Fruit fly (Drosophila melanogaster) whole organism, embryonic: ENCODE data around the gene Trl.

Source experiments
- Adf1 ChIP-seq: fragments of 200-800 bp; sonication (Bioruptor generic); IDR thresholded peaks from 2 replicates; pipeline ENCODE4 v1.3.6; 2022; ENCODE audit warnings: missing biosample characterization, missing genetic modification characterization
- CG10565 ChIP-seq: fragments of 200-800 bp; sonication (Bioruptor generic); optimal IDR thresholded peaks from 3 replicates; lab custom pipeline; 2016; ENCODE audit warnings: missing biosample characterization, mild to moderate bottlenecking, missing genetic modification characterization
- CG1233 ChIP-seq: fragments of 200-800 bp; sonication (Bioruptor generic); optimal IDR thresholded peaks from 4 replicates; lab custom pipeline; 2018; ENCODE audit warnings: missing biosample characterization, mild to moderate bottlenecking, missing genetic modification characterization
- CG12659 ChIP-seq: fragments of 200-800 bp; sonication (Bioruptor generic); optimal IDR thresholded peaks from 3 replicates; lab custom pipeline; 2017; ENCODE audit warnings: mild to moderate bottlenecking, missing biosample characterization, missing genetic modification reagents, missing genetic modification characterization
- CG12744 ChIP-seq: fragments of 200-800 bp; sonication (Bioruptor generic); optimal IDR thresholded peaks from 2 replicates; lab custom pipeline; 2016; ENCODE audit warnings: missing biosample characterization, missing genetic modification characterization
- CG14710 ChIP-seq: fragments of 200-800 bp; sonication (Bioruptor generic); optimal IDR thresholded peaks from 3 replicates; lab custom pipeline; 2019; ENCODE audit warnings: missing biosample characterization, mild to moderate bottlenecking, missing genetic modification characterization, moderate library complexity
- CG14860 ChIP-seq: fragments of 200-800 bp; sonication (Bioruptor generic); IDR thresholded peaks from 3 replicates; pipeline ENCODE4 v1.3.6; 2022; ENCODE audit warnings: missing biosample characterization, missing genetic modification characterization; ENCODE audit not compliant: partially characterized antibody
- CG1602 ChIP-seq: fragments of 200-800 bp; sonication (Bioruptor generic); optimal IDR thresholded peaks from 3 replicates; lab custom pipeline; 2016; ENCODE audit warnings: missing biosample characterization, missing genetic modification characterization
- CG1603 ChIP-seq: fragments of 200-800 bp; sonication (Bioruptor generic); optimal IDR thresholded peaks from 2 replicates; lab custom pipeline; 2019; ENCODE audit warnings: missing biosample characterization, mild to moderate bottlenecking, missing genetic modification characterization, moderate library complexity
- CG16779 ChIP-seq: fragments of 200-800 bp; sonication (Bioruptor generic); IDR thresholded peaks from 2 replicates; pipeline ENCODE4 v1.3.6; 2022; ENCODE audit warnings: missing biosample characterization, missing genetic modification characterization
- CG17385 ChIP-seq: fragments of 200-800 bp; sonication (Bioruptor generic); optimal IDR thresholded peaks from 3 replicates; lab custom pipeline; 2018; ENCODE audit warnings: missing biosample characterization, mild to moderate bottlenecking, missing genetic modification characterization
- CG17802 ChIP-seq: fragments of 200-800 bp; sonication (Bioruptor generic); optimal IDR thresholded peaks from 2 replicates; lab custom pipeline; 2018; ENCODE audit warnings: missing biosample characterization, mild to moderate bottlenecking, missing genetic modification characterization, moderate library complexity
- CG31224 ChIP-seq: fragments of 200-800 bp; sonication (Bioruptor generic); IDR thresholded peaks from 2 replicates; pipeline ENCODE4 v1.3.6; 2022; ENCODE audit warnings: missing biosample characterization, missing genetic modification characterization
- CG4707 ChIP-seq: fragments of 200-800 bp; sonication (Bioruptor generic); optimal IDR thresholded peaks from 2 replicates; lab custom pipeline; 2018; ENCODE audit warnings: missing biosample characterization, mild to moderate bottlenecking, missing genetic modification characterization, moderate library complexity
- CG6765 ChIP-seq: fragments of 200-800 bp; sonication (Bioruptor generic); optimal IDR thresholded peaks from 3 replicates; lab custom pipeline; 2017; ENCODE audit warnings: missing biosample characterization, mild to moderate bottlenecking, missing genetic modification characterization
- CG7271 ChIP-seq: fragments of 200-800 bp; sonication (Bioruptor generic); optimal IDR thresholded peaks from 2 replicates; lab custom pipeline; 2018; ENCODE audit warnings: missing biosample characterization, mild to moderate bottlenecking, missing genetic modification characterization, moderate library complexity
- CG9609 ChIP-seq: fragments of 200-800 bp; sonication (Bioruptor generic); optimal IDR thresholded peaks from 3 replicates; lab custom pipeline; 2016; ENCODE audit warnings: missing biosample characterization, missing genetic modification characterization
- CG9727 ChIP-seq: fragments of 200-800 bp; sonication (Bioruptor generic); optimal IDR thresholded peaks from 3 replicates; lab custom pipeline; 2017; ENCODE audit warnings: missing biosample characterization, mild to moderate bottlenecking, missing genetic modification characterization
- CG9817 ChIP-seq: fragments of 200-800 bp; sonication (Bioruptor generic); optimal IDR thresholded peaks from 2 replicates; lab custom pipeline; 2018; ENCODE audit warnings: missing biosample characterization, mild to moderate bottlenecking, missing genetic modification characterization, moderate library complexity
- CrebB ChIP-seq: fragments of 200-800 bp; sonication (Bioruptor generic); optimal IDR thresholded peaks from 3 replicates; lab custom pipeline; 2018; ENCODE audit warnings: missing biosample characterization, mild to moderate bottlenecking, missing genetic modification characterization
- Dll ChIP-seq: fragments of 200-800 bp; sonication (Bioruptor generic); IDR thresholded peaks from 4 replicates; pipeline ENCODE4 v1.3.6; 2022; ENCODE audit warnings: missing biosample characterization, missing genetic modification characterization; ENCODE audit not compliant: partially characterized antibody
- Gug ChIP-seq: fragments of 200-800 bp; sonication (Bioruptor generic); IDR thresholded peaks from 4 replicates; pipeline ENCODE4 v1.3.6; 2022; ENCODE audit warnings: missing biosample characterization, missing genetic modification characterization
- HLHmδ ChIP-seq: fragments of 200-800 bp; sonication (Bioruptor generic); optimal IDR thresholded peaks from 2 replicates; lab custom pipeline; 2018; ENCODE audit warnings: missing biosample characterization, mild to moderate bottlenecking, missing genetic modification characterization, moderate library complexity
- Lim3 ChIP-seq: fragments of 200-800 bp; sonication (Bioruptor generic); IDR thresholded peaks from 2 replicates; pipeline ENCODE4 v1.3.6; 2022; ENCODE audit warnings: missing biosample characterization, missing genetic modification characterization
- Oli ChIP-seq: fragments of 200-800 bp; sonication (Bioruptor generic); optimal IDR thresholded peaks from 2 replicates; lab custom pipeline; 2018; ENCODE audit warnings: missing biosample characterization, mild to moderate bottlenecking, missing genetic modification characterization, moderate library complexity
- Pdp1 ChIP-seq, 2 experiments: fragments of 200-800 bp; sonication (Bioruptor generic); optimal IDR thresholded peaks; 3 replicates each; lab custom pipeline; 2016; ENCODE audit warnings: missing biosample characterization in 2 of 2, missing genetic modification characterization in 2 of 2, mild to moderate bottlenecking in 1 of 2, moderate library complexity in 1 of 2
- Ptx1 ChIP-seq: fragments of 200-800 bp; sonication (Bioruptor generic); IDR thresholded peaks from 2 replicates; pipeline ENCODE4 v1.3.6; 2022; ENCODE audit warnings: missing biosample characterization, missing genetic modification characterization
- Ssrp ChIP-seq: fragments of 200-800 bp; sonication (Bioruptor generic); optimal IDR thresholded peaks from 2 replicates; lab custom pipeline; 2018; ENCODE audit warnings: missing biosample characterization, mild to moderate bottlenecking, missing genetic modification characterization, moderate library complexity
- ab ChIP-seq: fragments of 200-800 bp; sonication (Bioruptor generic); optimal IDR thresholded peaks from 2 replicates; lab custom pipeline; 2016; ENCODE audit warnings: missing biosample characterization, missing genetic modification characterization
- abd-A ChIP-seq: fragments of 200-800 bp; sonication (Bioruptor generic); optimal IDR thresholded peaks from 3 replicates; lab custom pipeline; 2019; ENCODE audit warnings: missing biosample characterization, mild to moderate bottlenecking, missing genetic modification characterization, moderate library complexity
- amos ChIP-seq: fragments of 200-800 bp; sonication (Bioruptor generic); IDR thresholded peaks from 2 replicates; pipeline ENCODE4 v1.3.6; 2022; ENCODE audit warnings: missing biosample characterization, missing genetic modification characterization; ENCODE audit not compliant: partially characterized antibody
- aop ChIP-seq: fragments of 200-800 bp; sonication (Bioruptor generic); IDR thresholded peaks from 2 replicates; pipeline ENCODE4 v1.3.6; 2022; ENCODE audit warnings: missing biosample characterization, missing genetic modification characterization
- ap ChIP-seq: fragments of 200-800 bp; sonication (Bioruptor generic); IDR thresholded peaks from 2 replicates; pipeline ENCODE4 v1.3.6; 2022; ENCODE audit warnings: missing biosample characterization, missing genetic modification characterization
- ci ChIP-seq: fragments of 200-800 bp; sonication (Bioruptor generic); IDR thresholded peaks from 3 replicates; pipeline ENCODE4 v1.3.6; 2022; ENCODE audit warnings: missing biosample characterization, missing genetic modification characterization
- crol ChIP-seq: fragments of 200-800 bp; sonication (Bioruptor generic); IDR thresholded peaks from 2 replicates; pipeline ENCODE4 v1.3.6; 2022; ENCODE audit warnings: missing biosample characterization, missing genetic modification characterization
- da ChIP-seq: fragments of 200-800 bp; sonication (Bioruptor generic); optimal IDR thresholded peaks from 2 replicates; lab custom pipeline; 2016; ENCODE audit warnings: missing biosample characterization, missing genetic modification characterization
- eve ChIP-seq, 2 experiments: fragments of >200 bp; optimal IDR thresholded peaks; 2 replicates each; lab custom pipeline; 2017; ENCODE audit warnings: missing biosample characterization in 2 of 2, missing genetic modification characterization in 2 of 2
- ewg ChIP-seq: fragments of 200-800 bp; sonication (Bioruptor generic); optimal IDR thresholded peaks from 3 replicates; lab custom pipeline; 2017; ENCODE audit warnings: mild to moderate bottlenecking, missing biosample characterization, missing genetic modification reagents, missing genetic modification characterization
- eyg ChIP-seq: fragments of 200-800 bp; sonication (Bioruptor generic); optimal IDR thresholded peaks from 3 replicates; lab custom pipeline; 2016; ENCODE audit warnings: missing biosample characterization, missing genetic modification characterization
- fd102C ChIP-seq: fragments of 200-800 bp; sonication (Bioruptor generic); optimal IDR thresholded peaks from 2 replicates; lab custom pipeline; 2018; ENCODE audit warnings: missing biosample characterization, mild to moderate bottlenecking, missing genetic modification characterization, moderate library complexity
- ind ChIP-seq: fragments of 200-800 bp; sonication (Bioruptor generic); optimal IDR thresholded peaks from 3 replicates; lab custom pipeline; 2016; ENCODE audit warnings: missing biosample characterization, missing genetic modification characterization
- ken ChIP-seq: fragments of 200-800 bp; sonication (Bioruptor generic); IDR thresholded peaks from 3 replicates; pipeline ENCODE4 v1.3.6; 2022; ENCODE audit warnings: missing biosample characterization, missing genetic modification characterization
- odd ChIP-seq: fragments of 200-800 bp; sonication (Bioruptor generic); optimal IDR thresholded peaks from 2 replicates; lab custom pipeline; 2017; ENCODE audit warnings: missing biosample characterization, mild to moderate bottlenecking, missing genetic modification characterization
- peb ChIP-seq: fragments of 200-800 bp; sonication (Bioruptor generic); IDR thresholded peaks from 2 replicates; pipeline ENCODE4 v1.3.6; 2022; ENCODE audit warnings: missing biosample characterization, missing genetic modification characterization
- pnt ChIP-seq: fragments of 200-800 bp; sonication (Bioruptor generic); optimal IDR thresholded peaks from 3 replicates; lab custom pipeline; 2016; ENCODE audit warnings: missing biosample characterization, missing genetic modification characterization
- psq ChIP-seq: fragments of 200-800 bp; sonication (Bioruptor generic); optimal IDR thresholded peaks from 2 replicates; lab custom pipeline; 2017; ENCODE audit warnings: missing biosample characterization, missing genetic modification characterization
- sr ChIP-seq: fragments of 200-800 bp; sonication (Bioruptor generic); IDR thresholded peaks from 3 replicates; pipeline ENCODE4 v1.3.6; 2022; ENCODE audit warnings: missing biosample characterization, missing genetic modification characterization
- zen2 ChIP-seq: fragments of 200-800 bp; sonication (Bioruptor generic); IDR thresholded peaks from 3 replicates; pipeline ENCODE4 v1.3.6; 2022; ENCODE audit warnings: missing biosample characterization, missing genetic modification characterization; ENCODE audit not compliant: partially characterized antibody

Gene Trl

DNA sequence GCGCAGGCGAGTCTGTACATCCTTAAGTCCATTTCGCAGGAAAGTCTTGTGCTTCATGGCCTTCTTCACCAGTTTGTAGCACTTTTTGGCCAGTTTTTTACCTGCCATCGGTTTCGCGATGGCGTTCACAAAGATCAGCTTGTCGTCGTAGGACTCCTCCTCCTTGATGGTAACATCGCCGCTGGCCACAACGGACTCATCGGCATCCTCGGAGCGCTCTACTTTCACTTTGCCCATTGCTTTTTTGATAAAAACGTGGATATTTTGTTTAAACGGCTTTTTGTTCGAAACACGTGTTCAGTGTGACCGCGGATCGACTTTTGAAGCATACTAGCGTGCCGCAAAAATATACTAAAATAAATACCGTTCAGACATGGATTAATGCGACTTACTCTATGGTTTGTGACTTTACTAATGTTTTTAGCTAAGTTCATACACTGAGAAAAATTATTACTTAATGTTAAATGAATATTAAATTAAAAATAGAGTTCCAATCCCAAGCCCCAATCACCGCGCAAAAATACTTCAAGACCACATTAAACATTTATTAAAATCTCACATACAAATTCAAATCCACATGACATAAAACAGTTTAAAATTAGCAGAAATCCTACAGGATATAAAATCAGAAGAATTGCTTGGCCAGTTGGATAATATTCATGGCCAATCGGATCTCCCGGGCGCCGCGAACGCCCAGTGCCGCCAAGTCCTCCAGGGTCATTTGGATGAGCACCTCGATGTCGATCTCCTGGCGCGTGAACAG is 41.2 kb upstream of the Trl start, which contains the start of gene NHP2 (continued):
- TF ChIP-seq CG10565 (peak; percentile 41), CG9609 (GFP tag; lab: Kevin White, UChicago) (peak; percentile 23), Ssrp (tag; lab: Kevin White, UChicago) (peak; percentile 70), sr (GFP tag; lab: Robert Waterston, UW) (no peak; the same call in 1 of the 3 replicates), CG7271 (tag; lab: Kevin White, UChicago) (no peak), ap (GFP tag; lab: Robert Waterston, UW) (peak; percentile 72; the same call in 1 of the 2 replicates), zen2 (GFP tag; lab: Robert Waterston, UW) (no peak), da (no peak), crol (GFP tag; lab: Robert Waterston, UW) (no peak), ab (GFP tag; lab: Kevin White, UChicago) (no peak), CG12659 (peak; percentile 89), eyg (peak; percentile 45), CG1602 (GFP tag; lab: Kevin White, UChicago) (peak; percentile 73), CG12744 (GFP tag; lab: Kevin White, UChicago) (peak; percentile 82), CG1603 (tag; lab: Kevin White, UChicago) (no peak), Dll (peak; percentile 35; the same call in 1 of the 4 replicates), abd-A (tag; lab: Kevin White, UChicago) (no peak), CG6765 (GFP tag; lab: Kevin White, UChicago) (peak; percentile 66), ken (no peak; the same call in 1 of the 3 replicates), peb (GFP tag; lab: Robert Waterston, UW) (peak; percentile 56; the same call in 1 of the 2 replicates), Gug (GFP tag; lab: Robert Waterston, UW) (peak; percentile 63; the same call in 3 of the 4 replicates), Lim3 (GFP tag; lab: Robert Waterston, UW) (peak; percentile 57; the same call in 1 of the 2 replicates), Adf1 (GFP tag; lab: Robert Waterston, UW) (peak; percentile 57), fd102C (GFP tag; lab: Kevin White, UChicago) (no peak), ind (GFP tag; lab: Kevin White, UChicago) (peak; percentile 81), CG9727 (GFP tag; lab: Kevin White, UChicago) (peak; percentile 87), CG16779 (GFP tag; lab: Robert Waterston, UW) (0 out of 2 replicates have a peak, but pooled peaks have one; percentile 39), CG17802 (peak; percentile 53), HLHmδ (no peak), CG31224 (GFP tag; lab: Robert Waterston, UW) (peak; percentile 81), odd (GFP tag; lab: Kevin White, UChicago) (no peak), CG4707 (GFP tag; lab: Kevin White, UChicago) (peak; percentile 79), CG9817 (peak; percentile 80), CG1233 (GFP tag; lab: Kevin White, UChicago) (peak; percentile 81), psq (GFP tag; lab: Kevin White, UChicago) (peak; percentile 72), aop (GFP tag; lab: Robert Waterston, UW) (no peak), Oli (tag; lab: Kevin White, UChicago) (peak; percentile 74), pnt (GFP tag; lab: Kevin White, UChicago) (peak; percentile 25), eve (GFP tag; optimal IDR thresholded peaks at IDR 0.05; lab: Kevin White, UChicago) (no peak), ewg (no peak), Ptx1 (GFP tag; lab: Robert Waterston, UW) (peak; percentile 77), CG14860 (GFP tag; lab: Robert Waterston, UW) (no peak), CrebB (tag; lab: Kevin White, UChicago) (peak; percentile 74), Pdp1 (GFP tag; optimal IDR thresholded peaks at IDR 0.05; lab: Kevin White, UChicago) (peak in 1 of 2 experiments; percentile 65), CG17385 (GFP tag; lab: Kevin White, UChicago) (no peak), CG14710 (tag; lab: Kevin White, UChicago) (peak; percentile 83), amos (GFP tag; lab: Robert Waterston, UW) (peak; percentile 17; the same call in 1 of the 2 replicates), ci (GFP tag; lab: Robert Waterston, UW) (peak; percentile 93)
